Fruit fly (Drosophila melanogaster) whole organism, adult: Measurements from ENCODE around the gene SP1173.

Experiments
- CG1620 ChIP-seq: fragments of 200-800 bp; sonication (Bioruptor generic); optimal IDR thresholded peaks from 2 replicates; lab custom pipeline; 2016; ENCODE audit warnings: missing biosample characterization, missing genetic modification characterization
- CG33017 ChIP-seq: fragments of 200-800 bp; sonication (Bioruptor generic); optimal IDR thresholded peaks from 2 replicates; lab custom pipeline; 2018; ENCODE audit warnings: missing biosample characterization, mild to moderate bottlenecking, missing genetic modification characterization, moderate library complexity
- CG7045 ChIP-seq: fragments of 200-800 bp; sonication (Bioruptor generic); optimal IDR thresholded peaks from 2 replicates; lab custom pipeline; 2017; ENCODE audit warnings: missing biosample characterization, mild to moderate bottlenecking, missing genetic modification characterization
- bab1 ChIP-seq: fragments of 200-800 bp; sonication (Bioruptor generic); optimal IDR thresholded peaks from 3 replicates; lab custom pipeline; 2019; ENCODE audit warnings: missing biosample characterization, mild to moderate bottlenecking, missing genetic modification characterization, moderate library complexity
- kay ChIP-seq: fragments of 200-800 bp; sonication (Bioruptor generic); peaks from one replicate; lab custom pipeline; 2016; ENCODE audit warnings: missing biosample characterization, missing genetic modification characterization, borderline replicate concordance
- ovo ChIP-seq: fragments of 200-800 bp; sonication (Bioruptor generic); optimal IDR thresholded peaks from 2 replicates; lab custom pipeline; 2016; ENCODE audit warnings: missing biosample characterization, missing genetic modification characterization

DNA sequence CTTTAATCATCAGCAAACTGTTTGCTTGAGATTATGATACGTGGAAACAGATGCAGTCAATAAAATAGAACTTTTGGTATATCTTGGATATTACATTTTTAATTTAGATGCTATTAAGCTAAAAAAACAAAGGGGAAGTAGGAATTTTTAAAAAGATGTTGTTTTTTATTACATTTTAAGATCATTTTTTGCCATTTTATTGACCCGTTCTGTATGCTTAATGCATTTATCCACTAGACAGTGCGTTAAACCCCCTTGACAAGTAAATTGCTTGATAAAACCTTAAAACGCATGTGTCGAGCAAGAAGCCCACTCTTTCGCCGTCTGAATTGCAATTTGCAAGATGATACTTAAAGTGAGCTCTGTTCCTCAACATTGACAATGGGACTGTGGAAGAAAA, 10.1 kb downstream of the SP1173 start:
- TF ChIP-seq CG7045, result no peak
- no peak for TF ChIP-seq ovo (GFP tag; lab: Kevin White, UChicago)
- TF ChIP-seq bab1, result no peak
- no peak for TF ChIP-seq CG1620 (GFP tag; lab: Kevin White, UChicago)
- TF ChIP-seq kay, result no peak
- no peak for TF ChIP-seq CG33017
